Worm (Caenorhabditis elegans) whole organism, midembryonic: Measurements from ENCODE around the gene C01G12.16.

Experiments used
- cog-1 ChIP-seq: sonication (generic microtip); optimal IDR thresholded peaks from 2 replicates; lab custom pipeline; 2016; ENCODE audit warnings: missing genetic modification characterization, missing compliant biosample characterization
- flt-1 ChIP-seq: fragments of 200-800 bp; sonication (Bioruptor generic); IDR thresholded peaks from 2 replicates; pipeline ENCODE4 v1.3.6; 2022; ENCODE audit warnings: missing genetic modification characterization, missing compliant biosample characterization
- klf-2 ChIP-seq: fragments of 200-800 bp; sonication (Bioruptor generic); conservative IDR thresholded peaks from 2 replicates; pipeline ENCODE4 v1.3.6; 2022; ENCODE audit warnings: missing genetic modification reagents, missing genetic modification characterization, missing compliant biosample characterization
- med-1 ChIP-seq: sonication (generic microtip); optimal IDR thresholded peaks from 2 replicates; lab custom pipeline; 2017; ENCODE audit warnings: missing genetic modification characterization, mild to moderate bottlenecking, missing compliant biosample characterization, antibody characterized with exemption, missing genetic modification reagents; ENCODE audit not compliant: insufficient read depth
- ref-1 ChIP-seq: fragments of 200-800 bp; sonication (Bioruptor generic); conservative IDR thresholded peaks from 2 replicates; pipeline ENCODE4 v1.3.6; 2022; ENCODE audit warnings: missing genetic modification reagents, missing genetic modification characterization, missing compliant biosample characterization
- ztf-29 ChIP-seq: fragments of 200-800 bp; sonication (Bioruptor generic); IDR thresholded peaks from 2 replicates; pipeline ENCODE4 v1.3.6; 2022; ENCODE audit warnings: missing genetic modification reagents, missing genetic modification characterization, missing compliant biosample characterization

DNA sequence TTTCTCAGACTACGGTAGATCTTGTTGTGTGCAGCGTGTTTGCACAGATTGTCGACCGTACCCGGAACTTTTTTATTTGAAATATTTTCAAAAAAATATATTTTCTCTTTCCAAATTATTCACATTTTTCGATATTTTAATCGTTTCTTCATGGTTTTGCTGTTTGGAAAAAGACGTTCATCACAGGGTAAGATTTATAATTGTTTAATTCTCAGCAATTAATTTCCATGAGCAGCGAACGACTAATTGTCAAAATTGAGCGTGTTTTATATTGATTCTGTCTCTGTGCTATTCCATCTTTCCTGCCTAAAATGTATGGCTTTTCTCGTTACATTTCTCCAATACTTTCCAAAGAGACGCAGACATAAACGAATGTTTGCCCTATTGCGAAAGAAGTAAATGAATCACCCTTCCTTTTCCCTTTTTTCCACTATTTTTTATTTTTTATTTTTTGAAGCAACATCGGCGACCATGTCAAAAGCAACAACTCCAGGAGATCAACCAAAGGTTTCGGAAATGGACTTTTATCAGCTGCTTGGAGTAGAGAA, 30.1 kb downstream of the C01G12.16 start, which contains the start of gene dnj-16:
- TF ChIP-seq flt-1 (GFP tag; lab: Robert Waterston, UW), result no peak
- TF ChIP-seq cog-1 (tag; lab: Kevin White, UChicago), result no peak
- no peak for TF ChIP-seq med-1 (GFP tag; lab: Kevin White, UChicago)
- TF ChIP-seq klf-2 (GFP tag; lab: Robert Waterston, UW), result no peak
- TF ChIP-seq ztf-29 (GFP tag; lab: Robert Waterston, UW), result no peak
- TF ChIP-seq ref-1 (GFP tag; lab: Robert Waterston, UW), result no peak
